Fruit fly (Drosophila melanogaster) whole organism, embryonic: Measurements from ENCODE around the gene Crz.

Experiments
- Aef1 ChIP-seq: fragments of 200-800 bp; sonication (Bioruptor generic); IDR thresholded peaks from 3 replicates; pipeline ENCODE4 v1.3.6; 2022; ENCODE audit warnings: missing biosample characterization, missing genetic modification characterization
- BEAF-32 ChIP-seq: fragments of 200-800 bp; sonication (Bioruptor generic); optimal IDR thresholded peaks from 3 replicates; lab custom pipeline; 2017; ENCODE audit warnings: missing biosample characterization, missing genetic modification characterization, mild to moderate bottlenecking, moderate library complexity, missing genetic modification reagents
- Bdp1 ChIP-seq: fragments of 200-800 bp; sonication (Bioruptor generic); optimal IDR thresholded peaks from 3 replicates; lab custom pipeline; 2016; ENCODE audit warnings: missing biosample characterization, missing genetic modification characterization
- CG10274 ChIP-seq: fragments of 200-800 bp; sonication (Bioruptor generic); optimal IDR thresholded peaks from 3 replicates; lab custom pipeline; 2017; ENCODE audit warnings: missing biosample characterization, mild to moderate bottlenecking, missing genetic modification characterization
- CG10979 ChIP-seq: fragments of 200-800 bp; sonication (Bioruptor generic); optimal IDR thresholded peaks from 2 replicates; lab custom pipeline; 2018; ENCODE audit warnings: missing biosample characterization, mild to moderate bottlenecking, missing genetic modification characterization, moderate library complexity
- CG14710 ChIP-seq: fragments of 200-800 bp; sonication (Bioruptor generic); optimal IDR thresholded peaks from 3 replicates; lab custom pipeline; 2019; ENCODE audit warnings: missing biosample characterization, mild to moderate bottlenecking, missing genetic modification characterization, moderate library complexity
- CG15601 ChIP-seq: fragments of 200-800 bp; sonication (Bioruptor generic); optimal IDR thresholded peaks from 3 replicates; lab custom pipeline; 2019; ENCODE audit warnings: missing biosample characterization, mild to moderate bottlenecking, missing genetic modification characterization, moderate library complexity
- CG16815 ChIP-seq: fragments of 200-800 bp; sonication (Bioruptor generic); optimal IDR thresholded peaks from 3 replicates; lab custom pipeline; 2017; ENCODE audit warnings: missing biosample characterization, mild to moderate bottlenecking, missing genetic modification characterization
- CG17568 ChIP-seq: fragments of 200-800 bp; sonication (Bioruptor generic); optimal IDR thresholded peaks from 2 replicates; lab custom pipeline; 2018; ENCODE audit warnings: missing biosample characterization, mild to moderate bottlenecking, missing genetic modification characterization, moderate library complexity
- CG17829 ChIP-seq: fragments of 200-800 bp; optimal IDR thresholded peaks from 2 replicates; lab custom pipeline; 2019; ENCODE audit warnings: missing biosample characterization, mild to moderate bottlenecking, missing genetic modification characterization, moderate library complexity
- CG18476 ChIP-seq: fragments of 200-800 bp; sonication (Bioruptor generic); optimal IDR thresholded peaks from 2 replicates; lab custom pipeline; 2016; ENCODE audit warnings: missing biosample characterization, mild to moderate bottlenecking, missing genetic modification characterization
- CG2120 ChIP-seq: fragments of 200-800 bp; sonication (Bioruptor generic); optimal IDR thresholded peaks from 3 replicates; lab custom pipeline; 2016; ENCODE audit warnings: missing biosample characterization, missing genetic modification characterization
- CG2712 ChIP-seq: fragments of 200-800 bp; optimal IDR thresholded peaks from 3 replicates; lab custom pipeline; 2019; ENCODE audit warnings: missing biosample characterization, mild to moderate bottlenecking, missing genetic modification characterization, moderate library complexity
- CG31365 ChIP-seq: fragments of 200-800 bp; sonication (Bioruptor generic); optimal IDR thresholded peaks from 2 replicates; lab custom pipeline; 2018; ENCODE audit warnings: missing biosample characterization, mild to moderate bottlenecking, missing genetic modification characterization
- CG4360 ChIP-seq: fragments of 200-800 bp; sonication (Bioruptor generic); IDR thresholded peaks from 2 replicates; pipeline ENCODE4 v1.3.6; 2022; ENCODE audit warnings: missing biosample characterization, missing genetic modification characterization
- CG4617 ChIP-seq: fragments of 200-800 bp; sonication (Bioruptor generic); optimal IDR thresholded peaks from 3 replicates; lab custom pipeline; 2016; ENCODE audit warnings: missing biosample characterization, missing genetic modification characterization, borderline replicate concordance
- CG6683 ChIP-seq: fragments of 200-800 bp; sonication (Bioruptor generic); optimal IDR thresholded peaks from 2 replicates; lab custom pipeline; 2017; ENCODE audit warnings: missing biosample characterization, mild to moderate bottlenecking, missing genetic modification characterization, missing genetic modification reagents
- CG8765 ChIP-seq: fragments of 200-800 bp; sonication (Bioruptor generic); IDR thresholded peaks from 2 replicates; pipeline ENCODE4 v1.3.6; 2022; ENCODE audit warnings: missing biosample characterization, missing genetic modification characterization
- CG8924 ChIP-seq: fragments of 200-800 bp; optimal IDR thresholded peaks from 3 replicates; lab custom pipeline; 2019; ENCODE audit warnings: missing biosample characterization, mild to moderate bottlenecking, missing genetic modification characterization, moderate library complexity
- Drgx ChIP-seq: fragments of 200-800 bp; sonication (Bioruptor generic); IDR thresholded peaks from 2 replicates; pipeline ENCODE4 v1.3.6; 2022; ENCODE audit warnings: missing biosample characterization, missing genetic modification characterization
- E2f2 ChIP-seq: fragments of 200-800 bp; sonication (Bioruptor generic); IDR thresholded peaks from 2 replicates; pipeline ENCODE4 v1.3.6; 2022; ENCODE audit warnings: missing biosample characterization, missing genetic modification characterization
- HmgD ChIP-seq: fragments of 200-800 bp; sonication (Bioruptor generic); optimal IDR thresholded peaks from 3 replicates; lab custom pipeline; 2016; ENCODE audit warnings: missing biosample characterization, missing genetic modification characterization
- MESR4 ChIP-seq: fragments of 200-800 bp; sonication (Bioruptor generic); optimal IDR thresholded peaks from 2 replicates; lab custom pipeline; 2018; ENCODE audit warnings: missing biosample characterization, mild to moderate bottlenecking, missing genetic modification characterization, moderate library complexity
- Myb ChIP-seq: fragments of 200-800 bp; sonication (Bioruptor generic); optimal IDR thresholded peaks from 2 replicates; lab custom pipeline; 2016; ENCODE audit warnings: missing biosample characterization, missing genetic modification characterization
- NC2β ChIP-seq: fragments of 200-800 bp; sonication (Bioruptor generic); optimal IDR thresholded peaks from 2 replicates; lab custom pipeline; 2016; ENCODE audit warnings: missing biosample characterization, missing genetic modification characterization
- Neu2 ChIP-seq: fragments of 200-800 bp; sonication (Bioruptor generic); optimal IDR thresholded peaks from 3 replicates; lab custom pipeline; 2016; ENCODE audit warnings: missing biosample characterization, missing genetic modification characterization, borderline replicate concordance
- Six4 ChIP-seq: fragments of 200-800 bp; sonication (Bioruptor generic); optimal IDR thresholded peaks from 2 replicates; lab custom pipeline; 2016; ENCODE audit warnings: missing biosample characterization, missing genetic modification characterization
- Ssrp ChIP-seq: fragments of 200-800 bp; sonication (Bioruptor generic); optimal IDR thresholded peaks from 2 replicates; lab custom pipeline; 2018; ENCODE audit warnings: missing biosample characterization, mild to moderate bottlenecking, missing genetic modification characterization, moderate library complexity
- Stat92E ChIP-seq, 3 experiments: fragments of >200 bp in 2 of 3; fragments of 200-800 bp in 1 of 3; sonication (Bioruptor generic) in 1 of 3; optimal IDR thresholded peaks; 2 replicates each; lab custom pipeline; 2017 to 2019; ENCODE audit warnings: missing biosample characterization in 3 of 3, missing genetic modification characterization in 3 of 3, mild to moderate bottlenecking in 1 of 3, moderate library complexity in 1 of 3
- Trl ChIP-seq, 3 experiments: fragments of >200 bp in 2 of 3; fragments of 200-800 bp in 1 of 3; sonication (Bioruptor generic) in 1 of 3; optimal IDR thresholded peaks; 2 replicates in 1 of 3; 3 replicates in 2 of 3; lab custom pipeline; 2016 to 2017; ENCODE audit warnings: missing biosample characterization in 1 of 3, missing genetic modification characterization in 1 of 3
- aop ChIP-seq: fragments of 200-800 bp; sonication (Bioruptor generic); IDR thresholded peaks from 2 replicates; pipeline ENCODE4 v1.3.6; 2022; ENCODE audit warnings: missing biosample characterization, missing genetic modification characterization
- chinmo ChIP-seq: fragments of 200-800 bp; sonication (Bioruptor generic); IDR thresholded peaks from 4 replicates; pipeline ENCODE4 v1.3.6; 2022; ENCODE audit warnings: missing biosample characterization, missing genetic modification characterization; ENCODE audit not compliant: partially characterized antibody
- crol ChIP-seq: fragments of 200-800 bp; sonication (Bioruptor generic); IDR thresholded peaks from 2 replicates; pipeline ENCODE4 v1.3.6; 2022; ENCODE audit warnings: missing biosample characterization, missing genetic modification characterization
- dimm ChIP-seq: fragments of 200-800 bp; sonication (Bioruptor generic); IDR thresholded peaks from 2 replicates; pipeline ENCODE4 v1.3.6; 2022; ENCODE audit warnings: missing biosample characterization, missing genetic modification characterization
- fd3F ChIP-seq: fragments of 200-800 bp; sonication (Bioruptor generic); optimal IDR thresholded peaks from 2 replicates; lab custom pipeline; 2018; ENCODE audit warnings: missing biosample characterization, mild to moderate bottlenecking, missing genetic modification characterization, moderate library complexity
- gcm2 ChIP-seq: fragments of 200-800 bp; sonication (Bioruptor generic); optimal IDR thresholded peaks from 2 replicates; lab custom pipeline; 2016; ENCODE audit warnings: missing biosample characterization, missing genetic modification characterization
- grn ChIP-seq: fragments of 200-800 bp; sonication (Bioruptor generic); optimal IDR thresholded peaks from 3 replicates; lab custom pipeline; 2017; ENCODE audit warnings: missing biosample characterization, missing genetic modification characterization
- hb ChIP-seq: fragments of 200-800 bp; sonication (Bioruptor generic); IDR thresholded peaks from 3 replicates; pipeline ENCODE4 v1.3.6; 2022; ENCODE audit warnings: missing biosample characterization, missing genetic modification characterization; ENCODE audit not compliant: partially characterized antibody
- nerfin-1 ChIP-seq: fragments of 200-800 bp; sonication (Bioruptor generic); optimal IDR thresholded peaks from 3 replicates; lab custom pipeline; 2019; ENCODE audit warnings: missing biosample characterization, mild to moderate bottlenecking, missing genetic modification characterization, moderate library complexity
- oc ChIP-seq: fragments of 200-800 bp; sonication (Bioruptor generic); optimal IDR thresholded peaks from 2 replicates; lab custom pipeline; 2018; ENCODE audit warnings: missing biosample characterization, mild to moderate bottlenecking, missing genetic modification characterization, moderate library complexity
- pho ChIP-seq: fragments of 200-800 bp; sonication (Bioruptor generic); optimal IDR thresholded peaks from 2 replicates; lab custom pipeline; 2016; ENCODE audit warnings: missing biosample characterization, missing genetic modification characterization
- sc ChIP-seq, 3 experiments: fragments of >200 bp in 2 of 3; fragments of 200-800 bp in 1 of 3; sonication (Bioruptor generic) in 1 of 3; optimal IDR thresholded peaks; 2 replicates in 2 of 3; 3 replicates in 1 of 3; lab custom pipeline; 2017; ENCODE audit warnings: mild to moderate bottlenecking in 1 of 3, missing biosample characterization in 1 of 3, missing genetic modification characterization in 1 of 3, missing genetic modification reagents in 1 of 3
- seq ChIP-seq: fragments of 200-800 bp; sonication (Bioruptor generic); IDR thresholded peaks from 2 replicates; pipeline ENCODE4 v1.3.6; 2022; ENCODE audit warnings: missing biosample characterization, missing genetic modification characterization
- slbo ChIP-seq: fragments of 200-800 bp; sonication (Bioruptor generic); IDR thresholded peaks from 2 replicates; pipeline ENCODE4 v1.3.6; 2022; ENCODE audit warnings: missing biosample characterization, missing genetic modification characterization
- slou ChIP-seq: fragments of 200-800 bp; sonication (Bioruptor generic); optimal IDR thresholded peaks from 3 replicates; lab custom pipeline; 2016; ENCODE audit warnings: missing biosample characterization, missing genetic modification characterization
- slp2 ChIP-seq: fragments of 200-800 bp; sonication (Bioruptor generic); optimal IDR thresholded peaks from 2 replicates; lab custom pipeline; 2016; ENCODE audit warnings: missing biosample characterization, missing genetic modification characterization
- unc-4 ChIP-seq: fragments of 200-800 bp; sonication (Bioruptor generic); IDR thresholded peaks from 2 replicates; pipeline ENCODE4 v1.3.6; 2022; ENCODE audit warnings: missing biosample characterization, missing genetic modification characterization; ENCODE audit not compliant: partially characterized antibody
- unpg ChIP-seq: fragments of 200-800 bp; sonication (Bioruptor generic); optimal IDR thresholded peaks from 3 replicates; lab custom pipeline; 2018; ENCODE audit warnings: missing biosample characterization, mild to moderate bottlenecking, missing genetic modification characterization, moderate library complexity

Gene Crz

dm6 chr3R:14315912-14316444, 1.3 kb downstream of the Crz start, which contains the start of gene Set8 (continued):
- TF ChIP-seq nerfin-1 (peak; percentile 45), CG14710 (peak; percentile 66), Bdp1 (no peak), MESR4 (peak; percentile 93), slou (GFP tag; lab: Kevin White, UChicago) (no peak), fd3F (GFP tag; lab: Kevin White, UChicago) (no peak), seq (no peak), CG16815 (GFP tag; lab: Kevin White, UChicago) (no peak), Aef1 (GFP tag; lab: Robert Waterston, UW) (0 out of 3 replicates have a peak, but pooled peaks have one; percentile 17), chinmo (GFP tag; lab: Robert Waterston, UW) (peak; percentile 78; the same call in 1 of the 4 replicates), gcm2 (GFP tag; lab: Kevin White, UChicago) (no peak), Neu2 (GFP tag; lab: Kevin White, UChicago) (no peak), CG6683 (GFP tag; lab: Kevin White, UChicago) (no peak), CG4617 (GFP tag; lab: Kevin White, UChicago) (peak; percentile 91), CG8924 (tag; lab: Kevin White, UChicago) (peak; percentile 66), grn (GFP tag; lab: Kevin White, UChicago) (no peak), CG17568 (GFP tag; lab: Kevin White, UChicago) (no peak), crol (GFP tag; lab: Robert Waterston, UW) (peak; percentile 97), Drgx (GFP tag; lab: Robert Waterston, UW) (peak; percentile 63; the same call in 1 of the 2 replicates), Myb (GFP tag; lab: Kevin White, UChicago) (peak; percentile 6), sc (optimal IDR thresholded peaks at IDR 0.05; lab: Kevin White, UChicago) (no peak), sc (GFP tag; optimal IDR thresholded peaks at IDR 0.05; lab: Kevin White, UChicago) (no peak), CG2712 (tag; lab: Kevin White, UChicago) (no peak), CG31365 (tag; lab: Kevin White, UChicago) (no peak), Stat92E (GFP tag; optimal IDR thresholded peaks at IDR 0.05; lab: Kevin White, UChicago) (peak in 1 of 3 experiments; percentile 80), E2f2 (0 out of 2 replicates have a peak, but pooled peaks have one; percentile 30), CG17829 (peak; percentile 5), BEAF-32 (GFP tag; lab: Kevin White, UChicago) (peak; percentile 41), HmgD (GFP tag; lab: Kevin White, UChicago) (peak; percentile 25), pho (GFP tag; lab: Kevin White, UChicago) (no peak), Six4 (GFP tag; lab: Kevin White, UChicago) (no peak), NC2β (GFP tag; lab: Kevin White, UChicago) (peak; percentile 3), CG4360 (peak; percentile 88), Trl (optimal IDR thresholded peaks at IDR 0.05; lab: Kevin White, UChicago) (peak in 1 of 2 experiments; percentile 32), Trl (GFP tag; optimal IDR thresholded peaks at IDR 0.05; lab: Kevin White, UChicago) (no peak), hb (GFP tag; lab: Robert Waterston, UW) (no peak), oc (tag; lab: Kevin White, UChicago) (no peak), slbo (GFP tag; lab: Robert Waterston, UW) (no peak), unpg (GFP tag; lab: Kevin White, UChicago) (no peak), dimm (GFP tag; lab: Robert Waterston, UW) (no peak), CG8765 (GFP tag; lab: Robert Waterston, UW) (no peak), CG10274 (GFP tag; lab: Kevin White, UChicago) (no peak), CG2120 (GFP tag; lab: Kevin White, UChicago) (peak; percentile 25), CG18476 (no peak), slp2 (GFP tag; lab: Kevin White, UChicago) (no peak), CG15601 (tag; lab: Kevin White, UChicago) (peak; percentile 44), unc-4 (GFP tag; lab: Robert Waterston, UW) (0 out of 2 replicates have a peak, but pooled peaks have one; percentile 15), Ssrp (tag; lab: Kevin White, UChicago) (no peak), aop (GFP tag; lab: Robert Waterston, UW) (no peak), CG10979 (tag; lab: Kevin White, UChicago) (no peak)
